Fruit fly (Drosophila melanogaster) whole organism, adult: Measurements from ENCODE around the gene par-6.

ENCODE experiments used
- CG33017 ChIP-seq: fragments of 200-800 bp; sonication (Bioruptor generic); optimal IDR thresholded peaks from 2 replicates; lab custom pipeline; 2018; ENCODE audit warnings: missing biosample characterization, mild to moderate bottlenecking, missing genetic modification characterization, moderate library complexity
- CG5204 ChIP-seq: fragments of 200-800 bp; sonication (Bioruptor generic); optimal IDR thresholded peaks from 2 replicates; lab custom pipeline; 2016; ENCODE audit warnings: missing biosample characterization, missing genetic modification characterization
- Clk ChIP-seq: fragments of 200-800 bp; sonication (Bioruptor generic); optimal IDR thresholded peaks from 2 replicates; lab custom pipeline; 2017; ENCODE audit warnings: missing biosample characterization, missing genetic modification characterization
- Crg-1 ChIP-seq: fragments of 200-800 bp; sonication (Bioruptor generic); optimal IDR thresholded peaks from 2 replicates; lab custom pipeline; 2016; ENCODE audit warnings: missing biosample characterization, missing genetic modification characterization
- Hr96 ChIP-seq: fragments of 200-800 bp; sonication (Bioruptor generic); optimal IDR thresholded peaks from 2 replicates; lab custom pipeline; 2016; ENCODE audit warnings: missing biosample characterization, missing genetic modification characterization
- bab1 ChIP-seq: fragments of 200-800 bp; sonication (Bioruptor generic); optimal IDR thresholded peaks from 3 replicates; lab custom pipeline; 2019; ENCODE audit warnings: missing biosample characterization, mild to moderate bottlenecking, missing genetic modification characterization, moderate library complexity
- cic ChIP-seq: fragments of 200-800 bp; sonication (Bioruptor generic); optimal IDR thresholded peaks from 2 replicates; lab custom pipeline; 2017; ENCODE audit warnings: missing biosample characterization, mild to moderate bottlenecking, missing genetic modification characterization, moderate library complexity
- kay ChIP-seq: fragments of 200-800 bp; sonication (Bioruptor generic); peaks from one replicate; lab custom pipeline; 2016; ENCODE audit warnings: missing biosample characterization, missing genetic modification characterization, borderline replicate concordance
- pad ChIP-seq: fragments of 200-800 bp; sonication (Bioruptor generic); optimal IDR thresholded peaks from 3 replicates; lab custom pipeline; 2017; ENCODE audit warnings: missing biosample characterization, missing genetic modification characterization, mild to moderate bottlenecking, moderate library complexity, missing genetic modification reagents

DNA sequence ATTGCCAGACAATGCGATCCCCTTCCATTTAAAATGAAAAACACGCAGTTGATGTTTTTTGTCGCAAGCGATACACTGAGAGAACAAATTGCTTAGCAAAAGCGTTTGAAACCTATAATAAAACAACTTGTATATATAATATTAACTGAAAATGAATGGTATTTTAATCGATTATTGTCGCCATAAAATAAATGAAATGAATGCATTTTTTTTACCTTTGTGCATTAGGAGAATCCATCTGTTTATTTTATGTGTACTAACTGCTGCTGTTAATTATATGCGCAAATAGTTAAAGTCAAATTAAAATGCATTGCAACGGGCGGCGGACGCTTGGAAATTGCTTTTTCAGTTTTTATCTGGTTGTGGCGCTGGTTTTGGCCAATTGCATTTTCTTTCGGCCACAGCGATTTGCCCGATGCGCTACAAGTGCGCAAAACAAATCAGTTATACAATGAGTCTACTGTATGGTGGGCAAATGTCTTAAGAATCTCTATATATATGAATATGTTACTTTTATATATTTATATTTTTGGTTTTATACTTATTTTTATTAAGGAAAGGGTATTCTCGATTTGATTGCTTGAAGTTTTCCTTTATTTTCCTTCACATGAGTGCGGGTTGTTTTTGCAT lies 23.5 kb downstream of the par-6 start:
- TF ChIP-seq Hr96 = peak; percentile 58
- no peak for TF ChIP-seq kay (GFP tag; lab: Kevin White, UChicago)
- no peak for TF ChIP-seq bab1 (GFP tag; lab: Kevin White, UChicago)
- peak; percentile 52 for TF ChIP-seq CG33017 (tag; lab: Kevin White, UChicago)
- TF ChIP-seq Clk (GFP tag; lab: Kevin White, UChicago) = no peak
- no peak for TF ChIP-seq Crg-1 (GFP tag; lab: Kevin White, UChicago)
- TF ChIP-seq pad (GFP tag; lab: Kevin White, UChicago) = peak; percentile 13
- TF ChIP-seq CG5204 (GFP tag; lab: Kevin White, UChicago) = peak; percentile 6
- TF ChIP-seq cic = no peak
